Worm (Caenorhabditis elegans): ENCODE measurements around the gene F11D11.3.

DNA sequence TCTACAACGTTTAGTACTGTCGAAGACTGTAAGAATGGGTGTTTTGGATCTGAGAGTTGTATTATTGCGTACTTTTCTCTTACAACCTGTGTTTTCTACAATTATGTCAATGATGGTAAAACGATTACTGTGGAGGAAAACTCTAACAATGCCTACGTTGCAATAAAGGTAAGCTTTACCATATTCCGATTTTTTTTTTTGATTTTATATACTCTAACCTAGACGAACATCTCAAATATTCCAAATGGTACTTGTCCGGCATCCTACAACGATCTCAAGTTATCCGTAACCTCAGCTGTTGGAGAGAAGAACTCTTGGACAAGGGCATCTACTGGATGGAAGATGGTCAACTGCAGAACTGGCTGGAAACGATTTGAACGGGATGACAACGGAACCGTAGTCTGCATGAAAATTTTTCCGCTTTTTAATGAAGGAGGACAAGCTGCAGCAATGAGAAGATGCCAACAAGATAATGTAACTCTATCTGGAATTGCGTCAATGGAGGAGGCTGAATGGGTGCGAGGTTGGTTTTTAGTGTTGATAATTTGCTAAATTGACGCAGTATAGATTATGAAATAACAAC is 11.8 kb upstream of the F11D11.3 start:
- no peak for TF ChIP-seq med-1 (GFP tag; optimal IDR thresholded peaks at IDR 0.05; ENCODE audit: insufficient read depth)
- no peak for TF ChIP-seq klf-2 (GFP tag; conservative IDR thresholded peaks at IDR 0.05)
- no peak for TF ChIP-seq ref-1 (GFP tag; conservative IDR thresholded peaks at IDR 0.05)
- TF ChIP-seq ztf-23 (GFP tag; IDR thresholded peaks at IDR 0.05), result no peak

Measured in whole organism, midembryonic.